Fruit fly (Drosophila melanogaster) whole organism, prepupa: ENCODE data around the gene spirit.

Experiments
- CG10669 ChIP-seq: fragments of 200-800 bp; sonication (Bioruptor generic); optimal IDR thresholded peaks from 3 replicates; lab custom pipeline; 2018; ENCODE audit warnings: missing biosample characterization, mild to moderate bottlenecking, missing genetic modification characterization, moderate library complexity
- CG11294 ChIP-seq: fragments of 200-800 bp; sonication (Bioruptor generic); IDR thresholded peaks from 2 replicates; pipeline ENCODE4 v1.3.6; 2022; ENCODE audit warnings: missing biosample characterization, missing genetic modification characterization
- CG15336 ChIP-seq: fragments of 200-800 bp; sonication (Bioruptor generic); IDR thresholded peaks from 2 replicates; pipeline ENCODE4 v1.3.6; 2022; ENCODE audit warnings: missing biosample characterization, missing genetic modification characterization
- CG1621 ChIP-seq: fragments of 200-800 bp; sonication (Bioruptor generic); optimal IDR thresholded peaks from 3 replicates; lab custom pipeline; 2018; ENCODE audit warnings: missing biosample characterization, mild to moderate bottlenecking, missing genetic modification characterization
- CG16779 ChIP-seq: fragments of 200-800 bp; sonication (Bioruptor generic); optimal IDR thresholded peaks from 3 replicates; lab custom pipeline; 2017; ENCODE audit warnings: missing biosample characterization, mild to moderate bottlenecking, missing genetic modification characterization
- CG32006 ChIP-seq: fragments of 200-800 bp; sonication (Bioruptor generic); optimal IDR thresholded peaks from 3 replicates; lab custom pipeline; 2017; ENCODE audit warnings: missing biosample characterization, mild to moderate bottlenecking, missing genetic modification characterization
- CG34406 ChIP-seq: fragments of 200-800 bp; sonication (Bioruptor generic); optimal IDR thresholded peaks from 3 replicates; lab custom pipeline; 2016; ENCODE audit warnings: missing biosample characterization, missing genetic modification characterization
- CG3919 ChIP-seq: fragments of 200-800 bp; sonication (Bioruptor generic); optimal IDR thresholded peaks from 3 replicates; lab custom pipeline; 2016; ENCODE audit warnings: missing biosample characterization, missing genetic modification characterization
- CG4318 ChIP-seq: fragments of 200-800 bp; sonication (Bioruptor generic); optimal IDR thresholded peaks from 3 replicates; lab custom pipeline; 2017; ENCODE audit warnings: missing biosample characterization, mild to moderate bottlenecking, missing genetic modification characterization
- CG6163 ChIP-seq: fragments of 200-800 bp; sonication (Bioruptor generic); IDR thresholded peaks from 3 replicates; pipeline ENCODE4 v1.3.6; 2022; ENCODE audit warnings: missing biosample characterization, missing genetic modification characterization
- CG6276 ChIP-seq: fragments of 200-800 bp; sonication (Bioruptor generic); optimal IDR thresholded peaks from 2 replicates; lab custom pipeline; 2017; ENCODE audit warnings: missing biosample characterization, mild to moderate bottlenecking, missing genetic modification characterization
- CG6808 ChIP-seq: fragments of 200-800 bp; sonication (Bioruptor generic); optimal IDR thresholded peaks from 3 replicates; lab custom pipeline; 2017; ENCODE audit warnings: missing biosample characterization, missing genetic modification characterization, mild to moderate bottlenecking, moderate library complexity, missing genetic modification reagents
- CG8119 ChIP-seq: fragments of 200-800 bp; sonication (Bioruptor generic); IDR thresholded peaks from 3 replicates; pipeline ENCODE4 v1.3.6; 2022; ENCODE audit warnings: missing biosample characterization, missing genetic modification characterization
- Eip78C ChIP-seq: fragments of 200-800 bp; sonication (Bioruptor generic); peaks from one replicate; lab custom pipeline; 2016; ENCODE audit warnings: missing biosample characterization, missing genetic modification characterization
- Ets21C ChIP-seq: fragments of 200-800 bp; sonication (Bioruptor generic); optimal IDR thresholded peaks from 3 replicates; lab custom pipeline; 2016; ENCODE audit warnings: missing biosample characterization, missing genetic modification characterization
- Ets96B ChIP-seq: fragments of 200-800 bp; optimal IDR thresholded peaks from 2 replicates; lab custom pipeline; 2019; ENCODE audit warnings: missing biosample characterization, mild to moderate bottlenecking, missing genetic modification characterization, moderate library complexity
- Gug ChIP-seq: fragments of 200-800 bp; sonication (Bioruptor generic); IDR thresholded peaks from 2 replicates; pipeline ENCODE4 v1.3.6; 2022; ENCODE audit warnings: missing biosample characterization, missing genetic modification characterization
- Hr4 ChIP-seq: fragments of 200-800 bp; sonication (Bioruptor generic); optimal IDR thresholded peaks from 3 replicates; lab custom pipeline; 2016; ENCODE audit warnings: missing biosample characterization, missing genetic modification characterization
- Lpt ChIP-seq: fragments of 200-800 bp; sonication (Bioruptor generic); optimal IDR thresholded peaks from 3 replicates; lab custom pipeline; 2016; ENCODE audit warnings: missing biosample characterization, missing genetic modification characterization
- Met ChIP-seq: fragments of 200-800 bp; sonication (Bioruptor generic); optimal IDR thresholded peaks from 3 replicates; lab custom pipeline; 2016; ENCODE audit warnings: missing biosample characterization, missing genetic modification characterization
- OdsH ChIP-seq: fragments of 200-800 bp; sonication (Bioruptor generic); optimal IDR thresholded peaks from 3 replicates; lab custom pipeline; 2016; ENCODE audit warnings: missing biosample characterization, missing genetic modification characterization
- acj6 ChIP-seq: fragments of 200-800 bp; sonication (Bioruptor generic); optimal IDR thresholded peaks from 3 replicates; lab custom pipeline; 2016; ENCODE audit warnings: missing biosample characterization, missing genetic modification characterization
- dac ChIP-seq: fragments of 200-800 bp; sonication (Bioruptor generic); optimal IDR thresholded peaks from 2 replicates; lab custom pipeline; 2017; ENCODE audit warnings: missing biosample characterization, mild to moderate bottlenecking, missing genetic modification characterization
- eg ChIP-seq: fragments of 200-800 bp; sonication (Bioruptor generic); IDR thresholded peaks from 3 replicates; pipeline ENCODE4 v1.3.6; 2022; ENCODE audit warnings: missing biosample characterization, missing genetic modification characterization
- esn ChIP-seq: fragments of 200-800 bp; sonication (Bioruptor generic); optimal IDR thresholded peaks from 2 replicates; lab custom pipeline; 2016; ENCODE audit warnings: missing biosample characterization, mild to moderate bottlenecking, missing genetic modification characterization, moderate library complexity
- net ChIP-seq: fragments of 200-800 bp; sonication (Bioruptor generic); optimal IDR thresholded peaks from 3 replicates; lab custom pipeline; 2016; ENCODE audit warnings: missing biosample characterization, missing genetic modification characterization
- pdm3 ChIP-seq: fragments of 200-800 bp; sonication (Bioruptor generic); optimal IDR thresholded peaks from 3 replicates; lab custom pipeline; 2016; ENCODE audit warnings: missing biosample characterization, missing genetic modification characterization
- salr ChIP-seq, 2 experiments: fragments of 200-800 bp; sonication (Bioruptor generic); optimal IDR thresholded peaks; 3 replicates each; lab custom pipeline; 2016 to 2018; ENCODE audit warnings: missing biosample characterization in 2 of 2, missing genetic modification characterization in 2 of 2, mild to moderate bottlenecking in 1 of 2
- topi ChIP-seq: fragments of 200-800 bp; sonication (Bioruptor generic); optimal IDR thresholded peaks from 3 replicates; lab custom pipeline; 2016; ENCODE audit warnings: missing biosample characterization, missing genetic modification characterization

Gene spirit

DNA sequence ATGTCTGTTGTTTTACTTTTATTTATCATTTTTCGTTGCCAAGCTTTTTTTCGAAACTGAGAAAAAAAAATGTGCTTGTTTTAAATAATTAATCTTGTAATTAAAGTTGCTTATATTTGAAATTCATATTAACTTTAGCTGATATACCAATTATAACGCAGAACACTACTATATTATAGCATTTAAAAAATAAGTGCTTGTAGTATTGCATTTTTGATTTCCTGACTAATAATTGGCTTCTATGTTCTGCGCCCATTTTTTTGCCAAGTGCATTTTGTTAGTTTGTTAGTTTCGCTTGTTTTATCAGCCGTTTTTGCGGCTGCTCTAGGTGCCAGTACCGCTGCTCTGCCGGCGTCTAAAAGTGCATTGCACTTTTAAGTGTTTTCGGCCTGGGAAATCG lies 51.9 kb downstream of the spirit start:
- TF ChIP-seq Lpt (GFP tag; lab: Kevin White, UChicago) (peak; percentile 52), OdsH (peak; percentile 13), pdm3 (GFP tag; lab: Kevin White, UChicago) (no peak), CG16779 (tag; lab: Kevin White, UChicago) (no peak), CG4318 (GFP tag; lab: Kevin White, UChicago) (peak; percentile 38), Hr4 (GFP tag; lab: Kevin White, UChicago) (peak; percentile 66), CG10669 (GFP tag; lab: Kevin White, UChicago) (no peak), CG32006 (GFP tag; lab: Kevin White, UChicago) (peak; percentile 71), CG3919 (GFP tag; lab: Kevin White, UChicago) (no peak), Ets21C (GFP tag; lab: Kevin White, UChicago) (no peak), CG6276 (GFP tag; lab: Kevin White, UChicago) (peak; percentile 67), net (GFP tag; lab: Kevin White, UChicago) (no peak), salr (GFP tag; optimal IDR thresholded peaks at IDR 0.05; lab: Kevin White, UChicago) (peak in 1 of 2 experiments; percentile 10), CG11294 (GFP tag; lab: Robert Waterston, UW) (0 out of 2 replicates have a peak, but pooled peaks have one; percentile 13), Eip78C (GFP tag; lab: Kevin White, UChicago) (peak; percentile 62), acj6 (GFP tag; lab: Kevin White, UChicago) (peak; percentile 16), CG8119 (GFP tag; lab: Robert Waterston, UW) (peak; percentile 71), dac (GFP tag; lab: Kevin White, UChicago) (peak; percentile 10), Ets96B (tag; lab: Kevin White, UChicago) (no peak), eg (GFP tag; lab: Robert Waterston, UW) (peak; percentile 67; the same call in 2 of the 3 replicates), CG6808 (GFP tag; lab: Kevin White, UChicago) (no peak), CG6163 (peak; percentile 28; the same call in 1 of the 3 replicates), CG15336 (GFP tag; lab: Robert Waterston, UW) (peak; percentile 72), Met (GFP tag; lab: Kevin White, UChicago) (no peak), esn (GFP tag; lab: Kevin White, UChicago) (no peak), topi (GFP tag; lab: Kevin White, UChicago) (no peak), CG34406 (GFP tag; lab: Kevin White, UChicago) (no peak), CG1621 (tag; lab: Kevin White, UChicago) (no peak), Gug (GFP tag; lab: Robert Waterston, UW) (peak; percentile 52)
